Worm (Caenorhabditis elegans) whole organism, midembryonic: Measurements from ENCODE around the gene F21C10.4.

Experiments used
- cog-1 ChIP-seq: sonication (generic microtip); optimal IDR thresholded peaks from 2 replicates; lab custom pipeline; 2016; ENCODE audit warnings: missing genetic modification characterization, missing compliant biosample characterization
- flt-1 ChIP-seq: fragments of 200-800 bp; sonication (Bioruptor generic); IDR thresholded peaks from 2 replicates; pipeline ENCODE4 v1.3.6; 2022; ENCODE audit warnings: missing genetic modification characterization, missing compliant biosample characterization
- ref-1 ChIP-seq: fragments of 200-800 bp; sonication (Bioruptor generic); conservative IDR thresholded peaks from 2 replicates; pipeline ENCODE4 v1.3.6; 2022; ENCODE audit warnings: missing genetic modification reagents, missing genetic modification characterization, missing compliant biosample characterization
- tab-1 ChIP-seq: fragments of 200-800 bp; sonication (Bioruptor generic); IDR thresholded peaks from 2 replicates; pipeline ENCODE4 v1.3.6; 2022; ENCODE audit warnings: missing genetic modification characterization, missing compliant biosample characterization
- ztf-23 ChIP-seq: fragments of 200-800 bp; sonication (Bioruptor generic); IDR thresholded peaks from 2 replicates; pipeline ENCODE4 v1.3.6; 2022; ENCODE audit warnings: missing genetic modification reagents, missing genetic modification characterization, missing compliant biosample characterization
- ztf-29 ChIP-seq: fragments of 200-800 bp; sonication (Bioruptor generic); IDR thresholded peaks from 2 replicates; pipeline ENCODE4 v1.3.6; 2022; ENCODE audit warnings: missing genetic modification reagents, missing genetic modification characterization, missing compliant biosample characterization

DNA sequence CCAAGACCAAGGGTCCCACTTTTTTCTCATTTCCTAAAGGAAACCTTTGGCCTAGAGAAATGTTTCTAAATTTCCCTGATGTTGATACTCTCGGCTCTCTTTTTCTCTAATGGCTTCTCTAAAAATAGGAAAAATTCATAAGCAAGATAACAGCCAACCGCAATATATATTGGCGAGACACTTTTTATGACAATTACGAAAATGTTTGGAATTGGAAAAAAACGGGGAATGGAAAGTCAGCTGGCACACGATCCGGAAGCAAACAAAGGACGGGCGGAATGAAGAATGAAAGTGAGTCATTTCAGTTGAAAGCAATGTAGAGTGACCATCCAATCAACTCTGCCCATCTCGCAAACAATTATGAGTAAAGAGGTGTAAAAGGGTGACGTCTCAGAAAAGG, 45.0 kb upstream of the F21C10.4 start:
- TF ChIP-seq flt-1 (GFP tag; lab: Robert Waterston, UW) (no peak), tab-1 (GFP tag; lab: Robert Waterston, UW) (no peak), ztf-29 (GFP tag; lab: Robert Waterston, UW) (no peak), cog-1 (no peak), ref-1 (GFP tag; lab: Robert Waterston, UW) (no peak), ztf-23 (GFP tag; lab: Robert Waterston, UW) (no peak)
